Worm (Caenorhabditis elegans) whole organism, young adult: ENCODE data around the gene droe-4.

Experiments
- B0336.3 ChIP-seq: fragments of 200-800 bp; sonication (Bioruptor generic); IDR thresholded peaks from 2 replicates; pipeline ENCODE4 v1.3.6; 2022; ENCODE audit warnings: missing genetic modification characterization, missing compliant biosample characterization
- C06A6.2 ChIP-seq: fragments of 200-800 bp; sonication (Bioruptor generic); conservative IDR thresholded peaks from 2 replicates; pipeline ENCODE4 v1.3.6; 2022; ENCODE audit warnings: missing genetic modification characterization, missing compliant biosample characterization
- C17E4.6 ChIP-seq: fragments of 200-800 bp; sonication (Bioruptor generic); IDR thresholded peaks from 2 replicates; pipeline ENCODE4 v1.3.6; 2022; ENCODE audit warnings: missing genetic modification reagents, missing genetic modification characterization, missing compliant biosample characterization
- D2030.7 ChIP-seq: fragments of 200-800 bp; sonication (Bioruptor generic); IDR thresholded peaks from 2 replicates; pipeline ENCODE4 v1.3.6; 2022; ENCODE audit warnings: missing genetic modification reagents, missing genetic modification characterization, missing compliant biosample characterization
- F33H1.4 ChIP-seq: fragments of 200-800 bp; sonication (Bioruptor generic); IDR thresholded peaks from 2 replicates; pipeline ENCODE4 v1.3.6; 2022; ENCODE audit warnings: missing genetic modification reagents, missing genetic modification characterization, missing compliant biosample characterization
- F37B4.10 ChIP-seq: fragments of 200-800 bp; sonication (Bioruptor generic); IDR thresholded peaks from 2 replicates; pipeline ENCODE4 v1.3.6; 2022; ENCODE audit warnings: missing genetic modification characterization, missing compliant biosample characterization
- F39B2.1 ChIP-seq: fragments of 200-800 bp; sonication (Bioruptor generic); IDR thresholded peaks from 2 replicates; pipeline ENCODE4 v1.3.6; 2022; ENCODE audit warnings: missing genetic modification reagents, missing genetic modification characterization, missing compliant biosample characterization
- K11D2.4 ChIP-seq: fragments of 200-800 bp; sonication (Bioruptor generic); IDR thresholded peaks from 2 replicates; pipeline ENCODE4 v1.3.6; 2022; ENCODE audit warnings: missing genetic modification reagents, missing genetic modification characterization, missing compliant biosample characterization
- Y56A3A.18 ChIP-seq: fragments of 200-800 bp; sonication (Bioruptor generic); IDR thresholded peaks from 2 replicates; pipeline ENCODE4 v1.3.6; 2022; ENCODE audit warnings: missing genetic modification reagents, missing genetic modification characterization, missing compliant biosample characterization
- Y67H2A.10 ChIP-seq: fragments of 200-800 bp; sonication (Bioruptor generic); conservative IDR thresholded peaks from 2 replicates; pipeline ENCODE4 v1.3.6; 2022; ENCODE audit warnings: missing genetic modification reagents, missing genetic modification characterization, missing compliant biosample characterization
- Y79H2A.3 ChIP-seq: fragments of 200-800 bp; sonication (Bioruptor generic); conservative IDR thresholded peaks from 2 replicates; pipeline ENCODE4 v1.3.6; 2022; ENCODE audit warnings: missing genetic modification reagents, missing genetic modification characterization, missing compliant biosample characterization
- Y95B8A.8 ChIP-seq: fragments of 200-800 bp; sonication (Bioruptor generic); IDR thresholded peaks from 2 replicates; pipeline ENCODE4 v1.3.6; 2022; ENCODE audit warnings: missing genetic modification reagents, missing genetic modification characterization, missing compliant biosample characterization
- aptf-2 ChIP-seq: fragments of 200-800 bp; sonication (Bioruptor generic); conservative IDR thresholded peaks from 2 replicates; pipeline ENCODE4 v1.3.6; 2022; ENCODE audit warnings: missing genetic modification reagents, missing genetic modification characterization, missing compliant biosample characterization
- aptf-3 ChIP-seq: fragments of 200-800 bp; sonication (Bioruptor generic); IDR thresholded peaks from 2 replicates; pipeline ENCODE4 v1.3.6; 2022; ENCODE audit warnings: missing genetic modification characterization, missing compliant biosample characterization
- attf-3 ChIP-seq: fragments of 200-800 bp; sonication (Bioruptor generic); conservative IDR thresholded peaks from 2 replicates; pipeline ENCODE4 v1.3.6; 2022; ENCODE audit warnings: missing genetic modification reagents, missing genetic modification characterization, missing compliant biosample characterization
- attf-6 ChIP-seq: fragments of 200-800 bp; sonication (Bioruptor generic); IDR thresholded peaks from 2 replicates; pipeline ENCODE4 v1.3.6; 2022; ENCODE audit warnings: missing genetic modification reagents, missing genetic modification characterization, missing compliant biosample characterization
- bed-2 ChIP-seq: fragments of 200-800 bp; sonication (Bioruptor generic); IDR thresholded peaks from 2 replicates; pipeline ENCODE4 v1.3.6; 2022; ENCODE audit warnings: missing genetic modification reagents, missing genetic modification characterization, missing compliant biosample characterization
- ceh-27 ChIP-seq: fragments of 200-800 bp; sonication (Bioruptor generic); optimal IDR thresholded peaks from 2 replicates; lab custom pipeline; 2018; ENCODE audit warnings: mild to moderate bottlenecking, missing genetic modification characterization, moderate library complexity, missing compliant biosample characterization
- ceh-40 ChIP-seq: fragments of 200-800 bp; sonication (Bioruptor generic); IDR thresholded peaks from 2 replicates; pipeline ENCODE4 v1.3.6; 2022; ENCODE audit warnings: missing genetic modification characterization, missing compliant biosample characterization
- dox-1 ChIP-seq: fragments of 200-800 bp; sonication (Bioruptor generic); IDR thresholded peaks from 2 replicates; pipeline ENCODE4 v1.3.6; 2022; ENCODE audit warnings: missing genetic modification reagents, missing genetic modification characterization, missing compliant biosample characterization
- egl-18 ChIP-seq: fragments of 200-800 bp; sonication (Bioruptor generic); IDR thresholded peaks from 2 replicates; pipeline ENCODE4 v1.3.6; 2022; ENCODE audit warnings: missing genetic modification reagents, missing genetic modification characterization, missing compliant biosample characterization
- egl-44 ChIP-seq: fragments of 200-800 bp; sonication (Bioruptor generic); IDR thresholded peaks from 2 replicates; pipeline ENCODE4 v1.3.6; 2022; ENCODE audit warnings: missing genetic modification reagents, missing genetic modification characterization, missing compliant biosample characterization
- egrh-3 ChIP-seq: fragments of 200-800 bp; sonication (Bioruptor generic); IDR thresholded peaks from 2 replicates; pipeline ENCODE4 v1.3.6; 2022; ENCODE audit warnings: missing genetic modification reagents, missing genetic modification characterization, missing compliant biosample characterization
- ekl-4 ChIP-seq: fragments of 200-800 bp; sonication (Bioruptor generic); IDR thresholded peaks from 2 replicates; pipeline ENCODE4 v1.3.6; 2022; ENCODE audit warnings: missing genetic modification reagents, missing genetic modification characterization, missing compliant biosample characterization
- hmg-1.2 ChIP-seq: fragments of 200-800 bp; sonication (Bioruptor generic); IDR thresholded peaks from 2 replicates; pipeline ENCODE4 v1.3.6; 2022; ENCODE audit warnings: missing genetic modification reagents, missing genetic modification characterization, missing compliant biosample characterization
- hmg-20 ChIP-seq: fragments of 200-800 bp; sonication (Bioruptor generic); IDR thresholded peaks from 2 replicates; pipeline ENCODE4 v1.3.6; 2022; ENCODE audit warnings: missing genetic modification reagents, missing genetic modification characterization, missing compliant biosample characterization
- hsf-1 ChIP-seq: fragments of 200-800 bp; sonication (Bioruptor generic); IDR thresholded peaks from 2 replicates; pipeline ENCODE4 v1.3.6; 2022; ENCODE audit warnings: missing genetic modification reagents, missing genetic modification characterization, missing compliant biosample characterization
- let-526 ChIP-seq: fragments of 200-800 bp; sonication (Bioruptor generic); IDR thresholded peaks from 2 replicates; pipeline ENCODE4 v1.3.6; 2022; ENCODE audit warnings: missing genetic modification reagents, missing genetic modification characterization, missing compliant biosample characterization
- let-607 ChIP-seq, 2 experiments: fragments of 200-800 bp in 1 of 2; sonication (Bioruptor generic) in 1 of 2; sonication (generic microtip) in 1 of 2; optimal IDR thresholded peaks; 2 replicates each; lab custom pipeline; 2016 to 2018; ENCODE audit warnings: mild to moderate bottlenecking in 2 of 2, missing compliant biosample characterization in 2 of 2, missing genetic modification characterization in 2 of 2, moderate library complexity in 2 of 2, missing genotype in 1 of 2
- lin-26 ChIP-seq: fragments of 200-800 bp; sonication (Bioruptor generic); IDR thresholded peaks from 2 replicates; pipeline ENCODE4 v1.3.6; 2022; ENCODE audit warnings: missing genetic modification reagents, missing genetic modification characterization, missing compliant biosample characterization
- lin-40 ChIP-seq: sonication (generic microtip); optimal IDR thresholded peaks from 2 replicates; lab custom pipeline; 2016; ENCODE audit warnings: missing genetic modification characterization, mild to moderate bottlenecking, missing compliant biosample characterization, missing genotype, missing genetic modification reagents
- lsl-1 ChIP-seq: fragments of 200-800 bp; sonication (Bioruptor generic); optimal IDR thresholded peaks from 2 replicates; lab custom pipeline; 2018; ENCODE audit warnings: mild to moderate bottlenecking, missing genetic modification characterization, moderate library complexity, missing compliant biosample characterization
- madf-3 ChIP-seq: fragments of 200-800 bp; sonication (Bioruptor generic); IDR thresholded peaks from 2 replicates; pipeline ENCODE4 v1.3.6; 2022; ENCODE audit warnings: missing genetic modification reagents, missing genetic modification characterization, missing compliant biosample characterization
- madf-6 ChIP-seq: fragments of 200-800 bp; sonication (Bioruptor generic); IDR thresholded peaks from 2 replicates; pipeline ENCODE4 v1.3.6; 2022; ENCODE audit warnings: missing genetic modification reagents, missing genetic modification characterization, missing compliant biosample characterization
- madf-8 ChIP-seq: fragments of 200-800 bp; sonication (Bioruptor generic); conservative IDR thresholded peaks from 2 replicates; pipeline ENCODE4 v1.3.6; 2022; ENCODE audit warnings: missing genetic modification reagents, missing genetic modification characterization, missing compliant biosample characterization
- mel-28 ChIP-seq: sonication (generic microtip); optimal IDR thresholded peaks from 2 replicates; lab custom pipeline; 2016; ENCODE audit warnings: borderline replicate concordance, mild to moderate bottlenecking, missing genetic modification characterization, missing compliant biosample characterization
- nhr-120 ChIP-seq: fragments of 200-800 bp; sonication (Bioruptor generic); IDR thresholded peaks from 2 replicates; pipeline ENCODE4 v1.3.6; 2022; ENCODE audit warnings: missing genetic modification characterization, missing compliant biosample characterization
- nhr-80 ChIP-seq: sonication (generic microtip); optimal IDR thresholded peaks from 2 replicates; lab custom pipeline; 2016; ENCODE audit warnings: missing genetic modification characterization, missing compliant biosample characterization
- pbrm-1 ChIP-seq: fragments of 200-800 bp; sonication (Bioruptor generic); IDR thresholded peaks from 2 replicates; pipeline ENCODE4 v1.3.6; 2022; ENCODE audit warnings: missing genetic modification reagents, missing genetic modification characterization, missing compliant biosample characterization
- rcor-1 ChIP-seq: fragments of 200-800 bp; sonication (Bioruptor generic); IDR thresholded peaks from 2 replicates; pipeline ENCODE4 v1.3.6; 2022; ENCODE audit warnings: missing genetic modification reagents, missing genetic modification characterization, missing compliant biosample characterization
- tlf-1 ChIP-seq: fragments of 200-800 bp; sonication (Bioruptor generic); optimal IDR thresholded peaks from 2 replicates; lab custom pipeline; 2018; ENCODE audit warnings: mild to moderate bottlenecking, missing genetic modification characterization, missing compliant biosample characterization
- ztf-18 ChIP-seq: sonication (generic microtip); optimal IDR thresholded peaks from 2 replicates; lab custom pipeline; 2016; ENCODE audit warnings: missing genotype, mild to moderate bottlenecking, missing genetic modification characterization, missing compliant biosample characterization
- ztf-25 ChIP-seq: fragments of 200-800 bp; sonication (Bioruptor generic); IDR thresholded peaks from 2 replicates; pipeline ENCODE4 v1.3.6; 2022; ENCODE audit warnings: missing genetic modification reagents, missing genetic modification characterization, missing compliant biosample characterization
- ztf-26 ChIP-seq: sonication (generic microtip); optimal IDR thresholded peaks from 2 replicates; lab custom pipeline; 2017; ENCODE audit warnings: missing genetic modification characterization, missing compliant biosample characterization
- ztf-28 ChIP-seq: fragments of 200-800 bp; sonication (Bioruptor generic); IDR thresholded peaks from 2 replicates; pipeline ENCODE4 v1.3.6; 2022; ENCODE audit warnings: missing genetic modification reagents, missing genetic modification characterization, missing compliant biosample characterization

droe-4 gene

DNA sequence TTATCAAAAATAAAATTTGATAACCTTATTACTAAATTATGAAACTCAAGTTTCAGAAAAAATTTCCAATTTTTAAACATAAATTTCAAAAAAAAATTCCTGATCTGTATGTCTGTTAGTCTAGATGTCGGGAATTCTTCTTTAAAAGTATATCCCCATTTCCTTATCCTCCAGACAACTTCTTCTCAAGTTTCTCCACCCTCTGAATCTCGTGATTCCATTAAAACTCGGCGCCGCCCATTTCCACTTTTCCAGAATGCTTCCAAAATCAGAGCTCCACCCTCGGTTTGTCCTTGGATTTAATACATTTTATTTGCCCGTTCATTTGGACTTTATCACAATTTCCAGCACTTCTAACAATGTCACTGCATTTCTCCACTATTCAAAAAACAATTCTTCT lies 41.2 kb downstream of the droe-4 start, which contains the start of gene ins-10:
Gene ins-10, plus strand, starts transcription at position 301 of the 400 bp plus-strand sequence.
- TF ChIP-seq tlf-1: no peak
- no peak for TF ChIP-seq aptf-2
- no peak for TF ChIP-seq ceh-40 (GFP tag; lab: Robert Waterston, UW)
- TF ChIP-seq hsf-1 (GFP tag; lab: Robert Waterston, UW): no peak
- no peak for TF ChIP-seq let-607 (tag; optimal IDR thresholded peaks at IDR 0.05; lab: Kevin White, UChicago)
- TF ChIP-seq mel-28 (tag; lab: Kevin White, UChicago): no peak
- TF ChIP-seq rcor-1 (GFP tag; lab: Robert Waterston, UW): no peak
- TF ChIP-seq nhr-120 (GFP tag; lab: Robert Waterston, UW): no peak

DNA sequence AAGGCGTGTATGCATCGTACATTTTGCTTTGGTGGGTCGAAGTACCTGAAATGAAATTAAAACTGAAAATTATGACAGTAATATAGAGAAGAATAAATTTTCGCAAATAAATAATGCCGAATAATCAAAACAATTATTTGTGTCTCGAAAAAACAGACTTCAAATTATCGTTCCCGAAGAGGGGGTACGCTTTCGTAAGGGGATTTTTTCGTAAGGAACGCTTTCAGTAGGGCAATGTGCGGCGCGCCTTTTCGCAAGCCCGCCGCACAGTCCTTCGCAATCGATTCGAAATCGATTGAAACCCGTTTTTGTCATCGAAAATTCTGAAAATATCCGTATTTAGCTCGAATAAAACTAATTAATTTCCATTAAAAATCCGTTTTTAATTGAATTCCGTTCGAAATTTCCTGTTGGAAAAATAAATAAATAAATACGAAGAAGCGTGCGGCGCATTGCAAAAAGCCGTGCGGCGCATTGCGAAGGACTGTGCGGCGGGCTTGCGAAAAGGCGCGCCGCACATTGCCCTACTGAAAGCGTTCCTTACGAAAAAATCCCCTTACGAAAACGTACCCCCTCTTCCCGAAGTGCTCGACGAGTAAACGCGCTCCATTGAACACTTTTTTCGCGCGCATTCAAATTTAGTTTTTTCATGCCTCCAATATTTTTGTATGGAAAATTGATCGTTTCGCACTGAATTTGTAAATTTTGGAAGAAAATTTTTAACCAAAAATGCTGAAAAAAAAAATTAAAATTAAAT lies 46.0 kb downstream of the droe-4 start, which contains the start of gene vps-39:
Gene vps-39, minus strand, starts transcription at position 51 of the 757 bp plus-strand sequence.
- TF ChIP-seq F33H1.4 (GFP tag; lab: Robert Waterston, UW) (peak; percentile 82), madf-3 (peak; percentile 80; the same call in 1 of the 2 replicates), C06A6.2 (peak; percentile 99), egl-44 (GFP tag; lab: Robert Waterston, UW) (peak; percentile 92), madf-6 (GFP tag; lab: Robert Waterston, UW) (peak; percentile 94), D2030.7 (GFP tag; lab: Robert Waterston, UW) (peak; percentile 98), C17E4.6 (peak; percentile 94), egrh-3 (GFP tag; lab: Robert Waterston, UW) (peak; percentile 88), F39B2.1 (0 out of 2 replicates have a peak, but pooled peaks have one; percentile 46), attf-6 (peak; percentile 86), madf-8 (GFP tag; lab: Robert Waterston, UW) (peak; percentile 86), ztf-18 (peak; percentile 22), Y95B8A.8 (GFP tag; lab: Robert Waterston, UW) (peak; percentile 96), ztf-28 (GFP tag; lab: Robert Waterston, UW) (peak; percentile 98), K11D2.4 (GFP tag; lab: Robert Waterston, UW) (peak; percentile 94), ceh-27 (peak; percentile 31), F37B4.10 (0 out of 2 replicates have a peak, but pooled peaks have one; percentile 86), attf-3 (GFP tag; lab: Robert Waterston, UW) (peak; percentile 82), nhr-80 (tag; lab: Kevin White, UChicago) (peak; percentile 22), aptf-2 (peak; percentile 97), lsl-1 (GFP tag; lab: Kevin White, UChicago) (peak; percentile 12), ztf-25 (GFP tag; lab: Robert Waterston, UW) (peak; percentile 91), hsf-1 (GFP tag; lab: Robert Waterston, UW) (peak; percentile 83), ztf-26 (tag; lab: Kevin White, UChicago) (peak; percentile 25), dox-1 (GFP tag; lab: Robert Waterston, UW) (peak; percentile 99), lin-40 (peak; percentile 61), Y67H2A.10 (peak; percentile 91), rcor-1 (GFP tag; lab: Robert Waterston, UW) (peak; percentile 96), Y79H2A.3 (GFP tag; lab: Robert Waterston, UW) (peak; percentile 82; the same call in 1 of the 2 replicates), B0336.3 (GFP tag; lab: Robert Waterston, UW) (0 out of 2 replicates have a peak, but pooled peaks have one; percentile 39), egl-18 (GFP tag; lab: Robert Waterston, UW) (0 out of 2 replicates have a peak, but pooled peaks have one; percentile 35), ekl-4 (GFP tag; lab: Robert Waterston, UW) (peak; percentile 96), lin-26 (GFP tag; lab: Robert Waterston, UW) (peak; percentile 82), hmg-1.2 (GFP tag; lab: Robert Waterston, UW) (peak; percentile 82), let-526 (GFP tag; lab: Robert Waterston, UW) (peak; percentile 57; the same call in 1 of the 2 replicates), bed-2 (GFP tag; lab: Robert Waterston, UW) (peak; percentile 87), aptf-3 (GFP tag; lab: Robert Waterston, UW) (peak; percentile 79; the same call in 1 of the 2 replicates), Y56A3A.18 (GFP tag; lab: Robert Waterston, UW) (peak; percentile 75; the same call in 1 of the 2 replicates), pbrm-1 (peak; percentile 98), hmg-20 (GFP tag; lab: Robert Waterston, UW) (peak; percentile 86)
